Worm (Caenorhabditis elegans) whole organism, L4 larva: ENCODE measurements around the gene cyp-42A1.
"Not testable (repeated sequence)": the region's sequence is repeated elsewhere in the genome, so short reads cannot be mapped to it uniquely, and the experiment has no call there.

Source experiments
- D1046.2 ChIP-seq: fragments of 200-800 bp; sonication (Bioruptor generic); IDR thresholded peaks from 2 replicates; pipeline ENCODE4 v1.3.6; 2022; ENCODE audit warnings: missing genetic modification characterization, missing compliant biosample characterization
- F26F4.8 ChIP-seq: fragments of 200-800 bp; sonication (Bioruptor generic); conservative IDR thresholded peaks from 2 replicates; pipeline ENCODE4 v1.3.6; 2022; ENCODE audit warnings: missing genetic modification characterization, missing compliant biosample characterization
- R02D3.7 ChIP-seq: fragments of 150-350 bp; sonication (generic microtip); optimal IDR thresholded peaks from 3 replicates; lab custom pipeline; 2014; ENCODE audit warnings: missing biosample characterization, missing genetic modification characterization
- T26A8.4 ChIP-seq: fragments of 200-800 bp; sonication (Bioruptor generic); IDR thresholded peaks from 2 replicates; pipeline ENCODE4 v1.3.6; 2022; ENCODE audit warnings: missing genetic modification characterization, missing compliant biosample characterization
- Y105C5A.15 ChIP-seq: fragments of 200-800 bp; sonication (Bioruptor generic); IDR thresholded peaks from 2 replicates; pipeline ENCODE4 v1.3.6; 2022; ENCODE audit warnings: missing genetic modification characterization, missing compliant biosample characterization
- Y48G9A.11 ChIP-seq: fragments of 200-800 bp; sonication (Bioruptor generic); IDR thresholded peaks from 2 replicates; pipeline ENCODE4 v1.3.6; 2022; ENCODE audit warnings: missing genetic modification reagents, missing genetic modification characterization, missing compliant biosample characterization
- ZK337.2 ChIP-seq: fragments of 200-800 bp; sonication (Bioruptor generic); IDR thresholded peaks from 2 replicates; pipeline ENCODE4 v1.3.6; 2022; ENCODE audit warnings: missing genetic modification reagents, missing genetic modification characterization, missing compliant biosample characterization
- aha-1 ChIP-seq: fragments of 150-350 bp; peaks from one replicate; lab custom pipeline; 2014; ENCODE audit warnings: missing biosample characterization, missing genetic modification characterization
- ama-1 ChIP-seq: fragments of 150-350 bp; optimal IDR thresholded peaks from 2 replicates; lab custom pipeline; 2014; ENCODE audit warnings: inconsistent platforms, mixed read lengths
- ceh-28 ChIP-seq: fragments of 150-350 bp; optimal IDR thresholded peaks from 2 replicates; lab custom pipeline; 2014; ENCODE audit warnings: missing biosample characterization, missing genetic modification reagents, missing genetic modification characterization
- ceh-32 ChIP-seq: sonication (generic microtip); optimal IDR thresholded peaks from 2 replicates; lab custom pipeline; 2016; ENCODE audit warnings: mild to moderate bottlenecking, missing genetic modification characterization, missing compliant biosample characterization; ENCODE audit not compliant: poor library complexity
- ceh-44 ChIP-seq: fragments of 200-800 bp; sonication (Bioruptor generic); IDR thresholded peaks from 2 replicates; pipeline ENCODE4 v1.3.6; 2022; ENCODE audit warnings: missing genetic modification reagents, missing genetic modification characterization, missing compliant biosample characterization
- ceh-62 ChIP-seq: sonication (generic microtip); optimal IDR thresholded peaks from 2 replicates; lab custom pipeline; 2017; ENCODE audit warnings: missing biosample characterization, missing genetic modification characterization
- ctbp-1 ChIP-seq: fragments of 200-800 bp; sonication (Bioruptor generic); IDR thresholded peaks from 2 replicates; pipeline ENCODE4 v1.3.6; 2022; ENCODE audit warnings: missing genetic modification reagents, missing genetic modification characterization, missing compliant biosample characterization
- daf-12 ChIP-seq: fragments of 150-350 bp; optimal IDR thresholded peaks from 2 replicates; lab custom pipeline; 2014; ENCODE audit warnings: missing biosample characterization, missing genetic modification reagents, missing genetic modification characterization
- daf-19 ChIP-seq: fragments of 200-800 bp; sonication (Bioruptor generic); conservative IDR thresholded peaks from 2 replicates; pipeline ENCODE4 v1.3.6; 2022; ENCODE audit warnings: missing genetic modification characterization, missing compliant biosample characterization
- dmd-6 ChIP-seq: fragments of 200-800 bp; sonication (Bioruptor generic); IDR thresholded peaks from 2 replicates; pipeline ENCODE4 v1.3.6; 2022; ENCODE audit warnings: missing genetic modification reagents, missing genetic modification characterization, missing compliant biosample characterization
- dmd-8 ChIP-seq: fragments of 200-800 bp; sonication (Bioruptor generic); IDR thresholded peaks from 2 replicates; pipeline ENCODE4 v1.3.6; 2022; ENCODE audit warnings: missing genetic modification characterization, missing compliant biosample characterization
- dmd-9 ChIP-seq: fragments of 200-800 bp; sonication (Bioruptor generic); IDR thresholded peaks from 2 replicates; pipeline ENCODE4 v1.3.6; 2022; ENCODE audit warnings: missing genetic modification reagents, missing genetic modification characterization, missing compliant biosample characterization
- dpl-1 ChIP-seq: fragments of 150-350 bp; optimal IDR thresholded peaks from 2 replicates; lab custom pipeline; 2014; ENCODE audit warnings: missing biosample characterization, missing genetic modification reagents, missing genetic modification characterization
- egl-43 ChIP-seq: fragments of 200-800 bp; sonication (Bioruptor generic); IDR thresholded peaks from 2 replicates; pipeline ENCODE4 v1.3.6; 2022; ENCODE audit warnings: missing genetic modification reagents, missing genetic modification characterization, missing compliant biosample characterization
- gei-8 ChIP-seq: fragments of 200-800 bp; sonication (Bioruptor generic); optimal IDR thresholded peaks from 2 replicates; lab custom pipeline; 2018; ENCODE audit warnings: mild to moderate bottlenecking, missing genetic modification characterization, missing compliant biosample characterization
- hlh-11 ChIP-seq: fragments of 200-800 bp; sonication (Bioruptor generic); optimal IDR thresholded peaks from 2 replicates; lab custom pipeline; 2018; ENCODE audit warnings: mild to moderate bottlenecking, missing genetic modification characterization, missing compliant biosample characterization
- hlh-30 ChIP-seq: sonication (generic microtip); optimal IDR thresholded peaks from 2 replicates; lab custom pipeline; 2017; ENCODE audit warnings: antibody characterized with exemption, mild to moderate bottlenecking, missing genetic modification characterization, missing compliant biosample characterization; ENCODE audit not compliant: insufficient read depth
- hmg-1.1 ChIP-seq: fragments of 200-800 bp; sonication (Bioruptor generic); IDR thresholded peaks from 2 replicates; pipeline ENCODE4 v1.3.6; 2022; ENCODE audit warnings: missing genetic modification reagents, missing genetic modification characterization, missing compliant biosample characterization
- lim-7 ChIP-seq: fragments of 200-800 bp; sonication (Bioruptor generic); IDR thresholded peaks from 2 replicates; pipeline ENCODE4 v1.3.6; 2022; ENCODE audit warnings: missing genetic modification characterization, missing compliant biosample characterization
- lin-38 ChIP-seq: fragments of 200-800 bp; sonication (Bioruptor generic); IDR thresholded peaks from 2 replicates; pipeline ENCODE4 v1.3.6; 2022; ENCODE audit warnings: missing genetic modification reagents, missing genetic modification characterization, missing compliant biosample characterization
- lsy-2 ChIP-seq, 2 experiments: fragments of 150-350 bp in 1 of 2; sonication (generic microtip) in 1 of 2; optimal IDR thresholded peaks; 2 replicates each; lab custom pipeline; 2014 to 2017; ENCODE audit warnings: missing biosample characterization in 2 of 2, missing genetic modification characterization in 2 of 2
- madf-5 ChIP-seq, 2 experiments: fragments of 200-800 bp; sonication (Bioruptor generic); IDR thresholded peaks; 2 replicates each; pipeline ENCODE4 v1.3.6; 2022; ENCODE audit warnings: missing compliant biosample characterization in 2 of 2, missing genetic modification characterization in 2 of 2
- mep-1 ChIP-seq: fragments of 150-350 bp; sonication (generic microtip); optimal IDR thresholded peaks from 3 replicates; lab custom pipeline; 2014; ENCODE audit warnings: missing biosample characterization, missing genetic modification characterization
- mes-2 ChIP-seq: sonication (generic microtip); optimal IDR thresholded peaks from 2 replicates; lab custom pipeline; 2016; ENCODE audit warnings: missing genotype, mild to moderate bottlenecking, missing genetic modification characterization, missing compliant biosample characterization; ENCODE audit not compliant: poor library complexity, severe bottlenecking
- nhr-102 ChIP-seq: sonication (generic microtip); optimal IDR thresholded peaks from 2 replicates; lab custom pipeline; 2016; ENCODE audit warnings: mild to moderate bottlenecking, missing genetic modification characterization, moderate library complexity, missing compliant biosample characterization
- nhr-237 ChIP-seq: sonication (generic microtip); optimal IDR thresholded peaks from 2 replicates; lab custom pipeline; 2017; ENCODE audit warnings: missing biosample characterization, missing genetic modification characterization
- nhr-42 ChIP-seq: fragments of 200-800 bp; sonication (Bioruptor generic); IDR thresholded peaks from 2 replicates; pipeline ENCODE4 v1.3.6; 2022; ENCODE audit warnings: missing genetic modification characterization, missing compliant biosample characterization
- pha-4 ChIP-seq, 2 experiments: fragments of 150-350 bp in 1 of 2; fragments of 200-800 bp in 1 of 2; sonication (Bioruptor generic) in 1 of 2; IDR thresholded peaks in 1 of 2; optimal IDR thresholded peaks in 1 of 2; 2 replicates each; pipeline versions ENCODE4 v1.3.6 to Lab custom; 2014 to 2022; ENCODE audit warnings: missing genetic modification characterization in 2 of 2, missing genetic modification reagents in 2 of 2, missing biosample characterization in 1 of 2, missing compliant biosample characterization in 1 of 2
- php-3 ChIP-seq: fragments of 200-800 bp; sonication (Bioruptor generic); IDR thresholded peaks from 2 replicates; pipeline ENCODE4 v1.3.6; 2022; ENCODE audit warnings: missing genetic modification reagents, missing genetic modification characterization, missing compliant biosample characterization
- rbr-2 ChIP-seq: sonication (generic microtip); optimal IDR thresholded peaks from 2 replicates; lab custom pipeline; 2016; ENCODE audit warnings: missing genotype, missing genetic modification characterization, missing compliant biosample characterization
- snpc-1.2 ChIP-seq: fragments of 200-800 bp; sonication (Bioruptor generic); IDR thresholded peaks from 2 replicates; pipeline ENCODE4 v1.3.6; 2022; ENCODE audit warnings: missing genetic modification reagents, missing genetic modification characterization, missing compliant biosample characterization
- spr-1 ChIP-seq: sonication (generic microtip); optimal IDR thresholded peaks from 2 replicates; lab custom pipeline; 2016; ENCODE audit warnings: mild to moderate bottlenecking, missing genetic modification characterization, missing compliant biosample characterization
- spr-3 ChIP-seq: fragments of 200-800 bp; sonication (Bioruptor generic); optimal IDR thresholded peaks from 2 replicates; lab custom pipeline; 2018; ENCODE audit warnings: mild to moderate bottlenecking, missing genetic modification characterization, missing compliant biosample characterization
- unc-39 ChIP-seq: sonication (generic microtip); optimal IDR thresholded peaks from 2 replicates; lab custom pipeline; 2017; ENCODE audit warnings: missing biosample characterization, missing genetic modification characterization
- unc-62 ChIP-seq, 3 experiments: fragments of 150-350 bp in 1 of 3; sonication (generic microtip); optimal IDR thresholded peaks in 2 of 3; peaks in 1 of 3; 1 replicate in 1 of 3; 2 replicates in 2 of 3; lab custom pipeline; 2014 to 2017; ENCODE audit warnings: missing biosample characterization in 3 of 3, missing genetic modification characterization in 3 of 3, missing genetic modification reagents in 3 of 3, missing genotype in 1 of 3
- zfp-3 ChIP-seq: fragments of 200-800 bp; sonication (Bioruptor generic); conservative IDR thresholded peaks from 2 replicates; pipeline ENCODE4 v1.3.6; 2022; ENCODE audit warnings: missing genetic modification reagents, missing genetic modification characterization, missing compliant biosample characterization
- zip-11 ChIP-seq: fragments of 200-800 bp; sonication (Bioruptor generic); IDR thresholded peaks from 2 replicates; pipeline ENCODE4 v1.3.6; 2022; ENCODE audit warnings: missing genetic modification characterization, missing compliant biosample characterization

cyp-42A1 gene

ce11 chrV:18873833-18874232 is 38.0 kb upstream of the cyp-42A1 start, which contains the start of gene ceh-51:
ceh-51 (plus strand) TSS chrV:18874133.
- TF ChIP-seq R02D3.7 (tag; lab: Kevin White, UChicago): no peak
- TF ChIP-seq lin-38 (GFP tag; lab: Robert Waterston, UW): no peak
- no peak for TF ChIP-seq rbr-2 (tag; lab: Kevin White, UChicago)
- no peak for TF ChIP-seq ceh-44
- TF ChIP-seq gei-8 (GFP tag; lab: Kevin White, UChicago): no peak
- no peak for TF ChIP-seq nhr-42
- TF ChIP-seq ceh-32: no peak
- no peak for TF ChIP-seq F26F4.8 (GFP tag; lab: Robert Waterston, UW)
- TF ChIP-seq Y105C5A.15: no peak
- no peak for TF ChIP-seq ceh-28 (tag; lab: Kevin White, UChicago)
- TF ChIP-seq ZK337.2 (GFP tag; lab: Robert Waterston, UW): no peak
- no peak for TF ChIP-seq ceh-62 (tag; lab: Kevin White, UChicago)
- no peak for TF ChIP-seq hmg-1.1 (GFP tag; lab: Robert Waterston, UW)
- no peak for TF ChIP-seq daf-12 (tag; lab: Kevin White, UChicago)

ce11 chrV:18882990-18883389 is 28.8 kb upstream of the cyp-42A1 start:
- TF ChIP-seq D1046.2 (GFP tag; lab: Robert Waterston, UW) (peak; percentile 43; the same call in 1 of the 2 replicates), ctbp-1 (GFP tag; lab: Robert Waterston, UW) (0 out of 2 replicates have a peak, but pooled peaks have one; percentile 6), madf-5 (GFP tag; IDR thresholded peaks at IDR 0.05; lab: Robert Waterston, UW) (0 out of 4 replicates have a peak, but pooled peaks of 1 of the 2 experiments have one; percentile 45), dmd-8 (GFP tag; lab: Robert Waterston, UW) (0 out of 2 replicates have a peak, but pooled peaks have one; percentile 16), pha-4 (GFP tag; IDR thresholded peaks at IDR 0.05; lab: Robert Waterston, UW) (peak; percentile 45; the same call in 1 of the 2 replicates), lim-7 (GFP tag; lab: Robert Waterston, UW) (0 out of 2 replicates have a peak, but pooled peaks have one; percentile 27), Y48G9A.11 (GFP tag; lab: Robert Waterston, UW) (peak; percentile 45; the same call in 1 of the 2 replicates), egl-43 (GFP tag; lab: Robert Waterston, UW) (0 out of 2 replicates have a peak, but pooled peaks have one; percentile 48), lin-38 (GFP tag; lab: Robert Waterston, UW) (peak; percentile 33; the same call in 1 of the 2 replicates), zfp-3 (GFP tag; lab: Robert Waterston, UW) (0 out of 2 replicates have a peak, but pooled peaks have one; percentile 45), snpc-1.2 (GFP tag; lab: Robert Waterston, UW) (0 out of 2 replicates have a peak, but pooled peaks have one; percentile 6), F26F4.8 (GFP tag; lab: Robert Waterston, UW) (peak; percentile 58; the same call in 1 of the 2 replicates)
- TF ChIP-seq pha-4 (tag; optimal IDR thresholded peaks at IDR 0.05; lab: Kevin White, UChicago): not testable (repeated sequence)

ce11 chrV:18894924-18895388 is 16.9 kb upstream of the cyp-42A1 start, which contains the start of gene emb-4:
emb-4 (minus strand) TSS chrV:18894974.
- TF ChIP-seq pha-4 (GFP tag; IDR thresholded peaks at IDR 0.05; lab: Robert Waterston, UW): no peak
- no peak for TF ChIP-seq pha-4 (tag; optimal IDR thresholded peaks at IDR 0.05; lab: Kevin White, UChicago)
- TF ChIP-seq ama-1 (lab: Kevin White, UChicago): peak; percentile 47
- peak in 1 of 2 experiments; percentile 44 for TF ChIP-seq unc-62 (GFP tag; optimal IDR thresholded peaks at IDR 0.05 in 1 of 2; lab: Kevin White, UChicago)
- no peak for TF ChIP-seq unc-62 (tag; optimal IDR thresholded peaks at IDR 0.05; lab: Kevin White, UChicago)
- no peak for TF ChIP-seq dmd-9
- TF ChIP-seq mep-1 (tag; lab: Kevin White, UChicago): peak; percentile 43
- TF ChIP-seq lsy-2 (tag; optimal IDR thresholded peaks at IDR 0.05; lab: Kevin White, UChicago): peak in 1 of 2 experiments; percentile 65
- TF ChIP-seq hlh-11: peak; percentile 9
- peak; percentile 1 for TF ChIP-seq nhr-102
- peak; percentile 22 for TF ChIP-seq rbr-2 (tag; lab: Kevin White, UChicago)
- peak; percentile 37 for TF ChIP-seq dmd-6
- TF ChIP-seq spr-3: no peak
- TF ChIP-seq spr-1 (tag; lab: Kevin White, UChicago): no peak
- no peak for TF ChIP-seq daf-19 (GFP tag; lab: Robert Waterston, UW)
- 0 out of 2 replicates have a peak, but pooled peaks have one; percentile 34 for TF ChIP-seq T26A8.4
- peak; percentile 71 for TF ChIP-seq mes-2 (tag; lab: Kevin White, UChicago)
- TF ChIP-seq unc-39 (tag; lab: Kevin White, UChicago): no peak
- peak; percentile 11 for TF ChIP-seq hlh-30 (tag; lab: Kevin White, UChicago)
- TF ChIP-seq lin-38 (GFP tag; lab: Robert Waterston, UW): peak; percentile 64
- peak; percentile 72 for TF ChIP-seq dpl-1 (GFP tag; lab: Kevin White, UChicago)
- TF ChIP-seq php-3 (GFP tag; lab: Robert Waterston, UW): no peak
- TF ChIP-seq nhr-237 (tag; lab: Kevin White, UChicago): no peak
- TF ChIP-seq Y48G9A.11 (GFP tag; lab: Robert Waterston, UW): no peak
- no peak for TF ChIP-seq zip-11 (GFP tag; lab: Robert Waterston, UW)
- no peak for TF ChIP-seq D1046.2 (GFP tag; lab: Robert Waterston, UW)
- TF ChIP-seq aha-1: peak; percentile 13
